Fruit fly (Drosophila melanogaster) whole organism, embryonic: Measurements from ENCODE around the gene Cip4.
A peak's percentile ranks its signal among the peaks of the same experiment; 100 is the strongest.

ENCODE experiments used
- BEAF-32 ChIP-seq: fragments of 200-800 bp; sonication (Bioruptor generic); optimal IDR thresholded peaks from 3 replicates; lab custom pipeline; 2017; ENCODE audit warnings: missing biosample characterization, missing genetic modification characterization, mild to moderate bottlenecking, moderate library complexity, missing genetic modification reagents
- BtbVII ChIP-seq: fragments of 200-800 bp; sonication (Bioruptor generic); optimal IDR thresholded peaks from 3 replicates; lab custom pipeline; 2017; ENCODE audit warnings: missing biosample characterization, mild to moderate bottlenecking, missing genetic modification characterization
- Bteb2 ChIP-seq: fragments of 200-800 bp; sonication (Bioruptor generic); optimal IDR thresholded peaks from 2 replicates; lab custom pipeline; 2016; ENCODE audit warnings: missing biosample characterization, missing genetic modification characterization
- CG10267 ChIP-seq: fragments of 200-800 bp; sonication (Bioruptor generic); optimal IDR thresholded peaks from 2 replicates; lab custom pipeline; 2018; ENCODE audit warnings: missing biosample characterization, mild to moderate bottlenecking, missing genetic modification characterization, moderate library complexity
- CG11695 ChIP-seq: fragments of 200-800 bp; sonication (Bioruptor generic); IDR thresholded peaks from 3 replicates; pipeline ENCODE4 v1.3.6; 2022; ENCODE audit warnings: missing biosample characterization, missing genetic modification characterization
- CG12659 ChIP-seq: fragments of 200-800 bp; sonication (Bioruptor generic); optimal IDR thresholded peaks from 3 replicates; lab custom pipeline; 2017; ENCODE audit warnings: mild to moderate bottlenecking, missing biosample characterization, missing genetic modification reagents, missing genetic modification characterization
- CG14710 ChIP-seq: fragments of 200-800 bp; sonication (Bioruptor generic); optimal IDR thresholded peaks from 3 replicates; lab custom pipeline; 2019; ENCODE audit warnings: missing biosample characterization, mild to moderate bottlenecking, missing genetic modification characterization, moderate library complexity
- CG1602 ChIP-seq: fragments of 200-800 bp; sonication (Bioruptor generic); optimal IDR thresholded peaks from 3 replicates; lab custom pipeline; 2016; ENCODE audit warnings: missing biosample characterization, missing genetic modification characterization
- CG17361 ChIP-seq: fragments of 200-800 bp; sonication (Bioruptor generic); IDR thresholded peaks from 3 replicates; pipeline ENCODE4 v1.3.6; 2022; ENCODE audit warnings: missing biosample characterization, missing genetic modification characterization
- CG18599 ChIP-seq: fragments of 200-800 bp; sonication (Bioruptor generic); optimal IDR thresholded peaks from 3 replicates; lab custom pipeline; 2017; ENCODE audit warnings: missing biosample characterization, missing genetic modification characterization, mild to moderate bottlenecking, moderate library complexity, missing genetic modification reagents
- CG18619 ChIP-seq: fragments of 200-800 bp; sonication (Bioruptor generic); optimal IDR thresholded peaks from 3 replicates; lab custom pipeline; 2017; ENCODE audit warnings: missing biosample characterization, mild to moderate bottlenecking, missing genetic modification characterization
- CG3163 ChIP-seq: fragments of 200-800 bp; sonication (Bioruptor generic); optimal IDR thresholded peaks from 3 replicates; lab custom pipeline; 2016; ENCODE audit warnings: missing biosample characterization, missing genetic modification characterization
- CG34422 ChIP-seq: fragments of 200-800 bp; sonication (Bioruptor generic); IDR thresholded peaks from 3 replicates; pipeline ENCODE4 v1.3.6; 2022; ENCODE audit warnings: missing biosample characterization, missing genetic modification characterization
- CG6272 ChIP-seq: fragments of 200-800 bp; sonication (Bioruptor generic); IDR thresholded peaks from 2 replicates; pipeline ENCODE4 v1.3.6; 2022; ENCODE audit warnings: missing biosample characterization, missing genetic modification characterization
- CG6683 ChIP-seq: fragments of 200-800 bp; sonication (Bioruptor generic); optimal IDR thresholded peaks from 2 replicates; lab custom pipeline; 2017; ENCODE audit warnings: missing biosample characterization, mild to moderate bottlenecking, missing genetic modification characterization, missing genetic modification reagents
- CG6791 ChIP-seq: fragments of 200-800 bp; sonication (Bioruptor generic); IDR thresholded peaks from 3 replicates; pipeline ENCODE4 v1.3.6; 2022; ENCODE audit warnings: missing biosample characterization, missing genetic modification characterization; ENCODE audit not compliant: partially characterized antibody
- CG6813 ChIP-seq: fragments of 200-800 bp; sonication (Bioruptor generic); optimal IDR thresholded peaks from 2 replicates; lab custom pipeline; 2017; ENCODE audit warnings: missing biosample characterization, missing genetic modification characterization, mild to moderate bottlenecking, moderate library complexity, missing genetic modification reagents
- CG7963 ChIP-seq: fragments of 200-800 bp; sonication (Bioruptor generic); IDR thresholded peaks from 3 replicates; pipeline ENCODE4 v1.3.6; 2022; ENCODE audit warnings: missing biosample characterization, missing genetic modification characterization; ENCODE audit not compliant: partially characterized antibody
- CG8290 ChIP-seq, 3 experiments: fragments of 200-800 bp; sonication (Bioruptor generic); optimal IDR thresholded peaks; 2 replicates each; lab custom pipeline; 2016 to 2019; ENCODE audit warnings: missing biosample characterization in 3 of 3, missing genetic modification characterization in 3 of 3, mild to moderate bottlenecking in 2 of 3, moderate library complexity in 1 of 3
- CG8388 ChIP-seq: fragments of 200-800 bp; sonication (Bioruptor generic); optimal IDR thresholded peaks from 2 replicates; lab custom pipeline; 2019; ENCODE audit warnings: missing biosample characterization, mild to moderate bottlenecking, missing genetic modification characterization, moderate library complexity
- Doc3 ChIP-seq: fragments of 200-800 bp; sonication (Bioruptor generic); IDR thresholded peaks from 3 replicates; pipeline ENCODE4 v1.3.6; 2022; ENCODE audit warnings: missing biosample characterization, missing genetic modification characterization; ENCODE audit not compliant: partially characterized antibody
- Fer1 ChIP-seq: fragments of 200-800 bp; sonication (Bioruptor generic); optimal IDR thresholded peaks from 2 replicates; lab custom pipeline; 2017; ENCODE audit warnings: missing biosample characterization, mild to moderate bottlenecking, missing genetic modification characterization
- Fer2 ChIP-seq: fragments of 200-800 bp; sonication (Bioruptor generic); optimal IDR thresholded peaks from 2 replicates; lab custom pipeline; 2018; ENCODE audit warnings: missing biosample characterization, mild to moderate bottlenecking, missing genetic modification characterization, moderate library complexity
- Gsc ChIP-seq: fragments of 200-800 bp; sonication (Bioruptor generic); IDR thresholded peaks from 2 replicates; pipeline ENCODE4 v1.3.6; 2022; ENCODE audit warnings: missing biosample characterization, missing genetic modification characterization
- Hr3 ChIP-seq: fragments of 200-800 bp; sonication (Bioruptor generic); optimal IDR thresholded peaks from 3 replicates; lab custom pipeline; 2016; ENCODE audit warnings: missing biosample characterization, missing genetic modification characterization
- MBD-R2 ChIP-seq: fragments of 200-800 bp; sonication (Bioruptor generic); IDR thresholded peaks from 2 replicates; pipeline ENCODE4 v1.3.6; 2022; ENCODE audit warnings: missing biosample characterization, missing genetic modification characterization
- Mes4 ChIP-seq: fragments of 200-800 bp; sonication (Bioruptor generic); optimal IDR thresholded peaks from 2 replicates; lab custom pipeline; 2016; ENCODE audit warnings: missing biosample characterization, missing genetic modification characterization
- Myb ChIP-seq: fragments of 200-800 bp; sonication (Bioruptor generic); optimal IDR thresholded peaks from 2 replicates; lab custom pipeline; 2016; ENCODE audit warnings: missing biosample characterization, missing genetic modification characterization
- Nf-YA ChIP-seq: fragments of 200-800 bp; sonication (Bioruptor generic); IDR thresholded peaks from 2 replicates; pipeline ENCODE4 v1.3.6; 2022; ENCODE audit warnings: missing biosample characterization, missing genetic modification characterization
- Rfx ChIP-seq: fragments of 200-800 bp; sonication (Bioruptor generic); IDR thresholded peaks from 2 replicates; pipeline ENCODE4 v1.3.6; 2022; ENCODE audit warnings: missing biosample characterization, missing genetic modification characterization
- Sry-β ChIP-seq: fragments of 200-800 bp; sonication (Bioruptor generic); optimal IDR thresholded peaks from 2 replicates; lab custom pipeline; 2018; ENCODE audit warnings: missing biosample characterization, mild to moderate bottlenecking, missing genetic modification characterization, moderate library complexity
- Stat92E ChIP-seq, 3 experiments: fragments of >200 bp in 2 of 3; fragments of 200-800 bp in 1 of 3; sonication (Bioruptor generic) in 1 of 3; optimal IDR thresholded peaks; 2 replicates each; lab custom pipeline; 2017 to 2019; ENCODE audit warnings: missing biosample characterization in 3 of 3, missing genetic modification characterization in 3 of 3, mild to moderate bottlenecking in 1 of 3, moderate library complexity in 1 of 3
- ash1 ChIP-seq: fragments of 200-800 bp; sonication (Bioruptor generic); optimal IDR thresholded peaks from 2 replicates; lab custom pipeline; 2018; ENCODE audit warnings: missing biosample characterization, mild to moderate bottlenecking, missing genetic modification characterization
- bigmax ChIP-seq: fragments of 200-800 bp; sonication (Bioruptor generic); optimal IDR thresholded peaks from 2 replicates; lab custom pipeline; 2018; ENCODE audit warnings: missing biosample characterization, mild to moderate bottlenecking, missing genetic modification characterization
- esg ChIP-seq: fragments of 200-800 bp; sonication (Bioruptor generic); conservative IDR thresholded peaks from 2 replicates; pipeline ENCODE4 v1.3.6; 2022; ENCODE audit warnings: missing biosample characterization, missing genetic modification characterization
- fd3F ChIP-seq: fragments of 200-800 bp; sonication (Bioruptor generic); optimal IDR thresholded peaks from 2 replicates; lab custom pipeline; 2018; ENCODE audit warnings: missing biosample characterization, mild to moderate bottlenecking, missing genetic modification characterization, moderate library complexity
- h ChIP-seq: fragments of >200 bp; optimal IDR thresholded peaks from 2 replicates; lab custom pipeline; 2017
- ind ChIP-seq: fragments of 200-800 bp; sonication (Bioruptor generic); optimal IDR thresholded peaks from 3 replicates; lab custom pipeline; 2016; ENCODE audit warnings: missing biosample characterization, missing genetic modification characterization
- lbe ChIP-seq: fragments of 200-800 bp; sonication (Bioruptor generic); optimal IDR thresholded peaks from 2 replicates; lab custom pipeline; 2016; ENCODE audit warnings: missing biosample characterization, mild to moderate bottlenecking, missing genetic modification characterization
- lilli ChIP-seq: fragments of 200-800 bp; sonication (Bioruptor generic); optimal IDR thresholded peaks from 3 replicates; lab custom pipeline; 2016; ENCODE audit warnings: missing biosample characterization, missing genetic modification characterization
- nom ChIP-seq: fragments of 200-800 bp; sonication (Bioruptor generic); optimal IDR thresholded peaks from 2 replicates; lab custom pipeline; 2017; ENCODE audit warnings: missing biosample characterization, missing genetic modification characterization, mild to moderate bottlenecking, moderate library complexity, missing genetic modification reagents
- phol ChIP-seq: fragments of 200-800 bp; sonication (Bioruptor generic); optimal IDR thresholded peaks from 3 replicates; lab custom pipeline; 2018; ENCODE audit warnings: missing biosample characterization, mild to moderate bottlenecking, missing genetic modification characterization, moderate library complexity
- pros ChIP-seq: fragments of 200-800 bp; sonication (Bioruptor generic); optimal IDR thresholded peaks from 3 replicates; lab custom pipeline; 2019; ENCODE audit warnings: missing biosample characterization, mild to moderate bottlenecking, missing genetic modification characterization, moderate library complexity
- scrt ChIP-seq: fragments of 200-800 bp; sonication (Bioruptor generic); optimal IDR thresholded peaks from 2 replicates; lab custom pipeline; 2018; ENCODE audit warnings: missing biosample characterization, mild to moderate bottlenecking, missing genetic modification characterization, moderate library complexity
- sug ChIP-seq: fragments of 200-800 bp; optimal IDR thresholded peaks from 2 replicates; lab custom pipeline; 2019; ENCODE audit warnings: missing biosample characterization, mild to moderate bottlenecking, missing genetic modification characterization, moderate library complexity
- unc-4 ChIP-seq: fragments of 200-800 bp; sonication (Bioruptor generic); IDR thresholded peaks from 2 replicates; pipeline ENCODE4 v1.3.6; 2022; ENCODE audit warnings: missing biosample characterization, missing genetic modification characterization; ENCODE audit not compliant: partially characterized antibody
- z ChIP-seq: fragments of 200-800 bp; sonication (Bioruptor generic); IDR thresholded peaks from 3 replicates; pipeline ENCODE4 v1.3.6; 2022; ENCODE audit warnings: missing biosample characterization, missing genetic modification characterization

Gene Cip4

DNA sequence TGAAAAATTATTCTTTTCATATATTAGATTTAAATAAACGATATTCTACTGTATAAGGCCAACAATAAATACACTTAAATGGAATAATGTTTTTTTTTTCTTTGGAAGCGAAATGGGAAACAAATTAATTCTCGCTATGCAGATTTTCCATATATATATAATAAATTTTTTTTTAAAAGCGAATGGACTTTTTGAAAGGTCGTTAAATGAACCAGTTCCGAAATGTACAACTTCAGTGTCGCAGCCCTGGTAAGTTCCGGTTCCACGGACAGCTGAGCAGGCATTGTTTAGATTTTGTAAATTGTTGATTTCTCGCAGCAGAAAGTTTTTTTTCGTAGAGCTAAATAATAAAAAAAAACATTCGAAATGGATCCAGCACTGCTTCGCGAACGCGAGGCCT is 77.1 kb downstream of the Cip4 start, which contains the start of gene TfIIEbeta (continued):
- peak; percentile 1 for TF ChIP-seq sug
- TF ChIP-seq CG8290 (GFP tag; optimal IDR thresholded peaks at IDR 0.05; lab: Kevin White, UChicago), result no peak
- no peak for TF ChIP-seq CG8290 (tag; optimal IDR thresholded peaks at IDR 0.05; lab: Kevin White, UChicago)
- TF ChIP-seq ind, result peak; percentile 23
- TF ChIP-seq CG3163 (GFP tag; lab: Kevin White, UChicago), result no peak
- peak; percentile 14 for TF ChIP-seq Hr3 (GFP tag; lab: Kevin White, UChicago)
- peak; percentile 12 for TF ChIP-seq BtbVII (GFP tag; lab: Kevin White, UChicago)
- no peak for TF ChIP-seq z (GFP tag; lab: Robert Waterston, UW)
- peak; percentile 46 for TF ChIP-seq lbe (GFP tag; lab: Kevin White, UChicago)
- no peak for TF ChIP-seq Fer2
- no peak for TF ChIP-seq Mes4 (GFP tag; lab: Kevin White, UChicago)
- no peak; the same call in 2 of the 3 replicates for TF ChIP-seq CG34422 (GFP tag; lab: Robert Waterston, UW)
- peak; percentile 55; the same call in 2 of the 3 replicates for TF ChIP-seq CG17361 (GFP tag; lab: Robert Waterston, UW)
- no peak for TF ChIP-seq pros (GFP tag; lab: Kevin White, UChicago)
- no peak for TF ChIP-seq ash1 (GFP tag; lab: Kevin White, UChicago)
- peak; percentile 9 for TF ChIP-seq CG1602 (GFP tag; lab: Kevin White, UChicago)
- no peak for TF ChIP-seq CG11695 (GFP tag; lab: Robert Waterston, UW)
- no peak for TF ChIP-seq CG8388
- no peak for TF ChIP-seq h (lab: Kevin White, UChicago)
- TF ChIP-seq, all 482 proteins: peak for 114

DNA sequence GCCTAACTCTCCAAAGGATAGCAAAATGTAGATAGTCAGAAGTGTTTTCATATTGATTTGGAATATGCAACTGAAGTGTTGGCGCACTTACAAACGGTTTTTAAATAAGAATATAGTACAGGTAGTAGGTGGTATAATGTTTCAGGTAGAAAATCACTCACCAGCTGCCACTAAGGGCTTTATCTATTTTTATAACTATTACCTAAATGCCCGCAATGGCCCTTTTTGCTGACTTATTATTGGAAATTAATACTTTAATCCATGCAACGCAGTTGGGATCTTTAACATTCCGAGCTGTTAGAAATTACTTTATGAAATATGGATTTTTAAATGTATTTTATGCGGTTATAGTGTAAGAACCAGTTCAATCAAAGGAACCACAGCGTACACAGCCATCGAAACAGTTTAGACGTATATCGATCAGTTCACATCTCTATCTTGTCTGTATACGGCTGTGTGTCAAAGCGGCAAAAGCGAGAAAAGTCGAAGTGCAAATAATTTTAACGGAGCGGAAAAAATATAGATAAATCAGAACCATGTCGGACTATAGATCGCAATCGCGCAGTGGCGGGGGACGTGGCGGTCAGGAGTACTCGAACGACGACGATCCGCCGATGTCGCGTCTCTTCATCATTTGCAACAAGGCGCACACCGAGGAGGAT is 80.3 kb downstream of the Cip4 start, which contains the start of the genes srw and CG1316:
TSS of gene srw (minus strand) at position 51 of the 662 bp plus-strand sequence.
TSS of gene CG1316 (plus strand) at position 424 of the 662 bp plus-strand sequence.
- peak; percentile 8; the same call in 1 of the 3 replicates for TF ChIP-seq CG6791 (GFP tag; lab: Robert Waterston, UW)
- TF ChIP-seq Myb (GFP tag; lab: Kevin White, UChicago), result peak; percentile 67
- TF ChIP-seq BEAF-32 (GFP tag; lab: Kevin White, UChicago), result peak; percentile 49
- TF ChIP-seq CG18599 (GFP tag; lab: Kevin White, UChicago), result no peak
- TF ChIP-seq Nf-YA (GFP tag; lab: Robert Waterston, UW), result no peak
- peak; percentile 17 for TF ChIP-seq Fer1
- TF ChIP-seq CG14710 (tag; lab: Kevin White, UChicago), result peak; percentile 20
- TF ChIP-seq lilli (GFP tag; lab: Kevin White, UChicago), result peak; percentile 12
- TF ChIP-seq CG6272 (GFP tag; lab: Robert Waterston, UW), result no peak
- TF ChIP-seq Sry-β (GFP tag; lab: Kevin White, UChicago), result no peak
- no peak for TF ChIP-seq scrt (GFP tag; lab: Kevin White, UChicago)
- TF ChIP-seq CG12659 (GFP tag; lab: Kevin White, UChicago), result peak; percentile 0
- peak; percentile 4 for TF ChIP-seq nom (GFP tag; lab: Kevin White, UChicago)
- TF ChIP-seq CG7963 (GFP tag; lab: Robert Waterston, UW), result no peak
- TF ChIP-seq CG18619, result no peak
- TF ChIP-seq Stat92E (GFP tag; optimal IDR thresholded peaks at IDR 0.05; lab: Kevin White, UChicago), result no peak
- TF ChIP-seq unc-4 (GFP tag; lab: Robert Waterston, UW), result 0 out of 2 replicates have a peak, but pooled peaks have one; percentile 39
- TF ChIP-seq CG10267 (tag; lab: Kevin White, UChicago), result peak; percentile 37
- peak; percentile 75 for TF ChIP-seq MBD-R2 (GFP tag; lab: Robert Waterston, UW)
- peak; percentile 15 for TF ChIP-seq phol (tag; lab: Kevin White, UChicago)
- peak; percentile 43 for TF ChIP-seq bigmax (GFP tag; lab: Kevin White, UChicago)
- 0 out of 2 replicates have a peak, but pooled peaks have one; percentile 38 for TF ChIP-seq Rfx (GFP tag; lab: Robert Waterston, UW)
- no peak for TF ChIP-seq fd3F (GFP tag; lab: Kevin White, UChicago)
- TF ChIP-seq esg (GFP tag; lab: Robert Waterston, UW), result no peak
- no peak for TF ChIP-seq CG6683 (GFP tag; lab: Kevin White, UChicago)
- no peak for TF ChIP-seq CG6813 (GFP tag; lab: Kevin White, UChicago)
- 0 out of 3 replicates have a peak, but pooled peaks have one; percentile 16 for TF ChIP-seq Doc3 (GFP tag; lab: Robert Waterston, UW)
- TF ChIP-seq Gsc, result no peak
- no peak for TF ChIP-seq Bteb2 (GFP tag; lab: Kevin White, UChicago)
